Fruit fly (Drosophila melanogaster): Measurements from ENCODE around the gene ND-B16.6.

The ND-B16.6 gene

dm6 chrX:6352769-6353612 lies 2.8 kb upstream of the ND-B16.6 start:
- TF ChIP-seq CTCF (optimal IDR thresholded peaks at IDR 0.05) (no peak), CG8478 (optimal IDR thresholded peaks at IDR 0.05) (no peak)

dm6 chrX:6351917-6352768 lies 1.9 kb upstream of the ND-B16.6 start:
- TF ChIP-seq CTCF (optimal IDR thresholded peaks at IDR 0.05) (no peak), CG8478 (optimal IDR thresholded peaks at IDR 0.05) (no peak)

- TF ChIP-seq CTCF (optimal IDR thresholded peaks at IDR 0.05) (no peak), CG8478 (optimal IDR thresholded peaks at IDR 0.05) (no peak)
Measured at dm6 chrX:6349231-6349630, 970 bp downstream of the ND-B16.6 start.

DNA sequence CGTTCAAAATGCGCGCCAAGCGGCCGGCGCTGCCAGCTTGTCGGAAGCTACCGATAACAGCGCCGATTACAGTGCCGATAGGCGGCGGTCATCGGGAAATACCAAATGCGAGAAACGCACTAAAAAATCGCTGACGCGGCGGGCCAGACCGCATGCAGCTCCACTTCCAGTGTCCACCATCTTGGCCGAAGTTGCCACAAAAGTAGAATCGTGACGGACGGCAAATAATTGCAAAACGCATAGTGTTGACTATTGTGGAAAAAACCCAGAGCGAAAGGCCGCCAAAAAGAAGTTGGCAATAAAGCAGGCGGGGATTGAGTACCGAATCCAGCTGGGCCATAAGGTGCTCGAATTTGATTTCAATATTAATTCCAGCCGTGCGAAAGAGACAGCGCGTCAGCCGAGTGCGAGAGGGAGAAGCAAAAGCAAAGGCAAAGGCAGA lies 3.3 kb downstream of the ND-B16.6 start, which contains the start of gene CG3847:
TSS of gene CG3847 (plus strand) at position 178 of the 442 bp plus-strand sequence.
- TF ChIP-seq CG8478 (optimal IDR thresholded peaks at IDR 0.05) (no peak), CTCF (optimal IDR thresholded peaks at IDR 0.05) (peak in 1 of 2 experiments; percentile 56)

DNA sequence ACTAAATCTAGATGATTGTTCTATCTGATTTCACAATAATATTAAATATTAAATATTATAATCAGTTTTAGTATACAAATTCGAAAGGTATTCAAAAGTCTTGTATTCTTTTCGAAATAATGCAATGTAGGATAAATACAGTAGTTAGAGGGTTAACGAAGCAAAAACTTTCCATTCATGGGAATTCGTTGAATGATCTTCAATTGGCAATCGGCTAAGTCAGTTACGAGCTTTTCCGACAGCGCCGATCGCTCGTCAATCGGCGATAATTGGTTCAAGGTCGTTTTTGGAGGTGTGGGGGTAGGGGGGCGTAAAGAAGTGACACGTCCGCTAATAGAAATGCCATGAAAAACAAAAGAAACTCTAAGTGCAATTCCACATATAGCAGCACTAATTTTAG lies 4.0 kb downstream of the ND-B16.6 start:
- TF ChIP-seq CTCF (optimal IDR thresholded peaks at IDR 0.05) (no peak), CG8478 (optimal IDR thresholded peaks at IDR 0.05) (no peak)

DNA sequence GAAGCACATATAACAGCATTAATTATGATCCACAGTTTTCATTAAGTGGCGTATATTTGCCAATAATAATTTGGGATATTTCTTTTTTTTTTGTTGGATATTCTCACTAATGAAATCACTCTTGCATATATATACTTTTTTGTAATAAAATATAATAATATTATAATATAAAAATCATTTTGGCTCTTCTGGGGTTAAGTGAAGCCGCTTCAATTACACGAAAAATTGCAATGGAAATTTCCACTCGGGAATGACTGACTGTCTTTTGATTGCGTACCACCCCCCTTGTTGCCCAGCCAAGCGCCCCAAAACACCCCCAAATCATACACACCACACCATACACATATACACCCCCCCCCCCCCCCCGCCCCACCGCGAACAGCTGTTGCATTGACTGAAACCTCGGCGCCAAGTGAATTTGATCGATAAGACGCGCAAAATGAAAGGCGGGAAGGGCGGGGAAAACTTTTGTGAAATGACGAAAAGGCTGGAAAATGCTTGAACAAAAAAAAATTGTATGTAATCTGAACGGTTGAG lies 5.6 kb downstream of the ND-B16.6 start:
- no peak for TF ChIP-seq CTCF (optimal IDR thresholded peaks at IDR 0.05)
- TF ChIP-seq CG8478 (optimal IDR thresholded peaks at IDR 0.05), result no peak

dm6 chrX:6343786-6344537 lies 6.2 kb downstream of the ND-B16.6 start:
- TF ChIP-seq CG8478 (optimal IDR thresholded peaks at IDR 0.05) (no peak), CTCF (optimal IDR thresholded peaks at IDR 0.05) (no peak)

dm6 chrX:6343323-6343722 lies 6.9 kb downstream of the ND-B16.6 start:
- TF ChIP-seq CG8478 (optimal IDR thresholded peaks at IDR 0.05) (no peak), CTCF (optimal IDR thresholded peaks at IDR 0.05) (no peak)

DNA sequence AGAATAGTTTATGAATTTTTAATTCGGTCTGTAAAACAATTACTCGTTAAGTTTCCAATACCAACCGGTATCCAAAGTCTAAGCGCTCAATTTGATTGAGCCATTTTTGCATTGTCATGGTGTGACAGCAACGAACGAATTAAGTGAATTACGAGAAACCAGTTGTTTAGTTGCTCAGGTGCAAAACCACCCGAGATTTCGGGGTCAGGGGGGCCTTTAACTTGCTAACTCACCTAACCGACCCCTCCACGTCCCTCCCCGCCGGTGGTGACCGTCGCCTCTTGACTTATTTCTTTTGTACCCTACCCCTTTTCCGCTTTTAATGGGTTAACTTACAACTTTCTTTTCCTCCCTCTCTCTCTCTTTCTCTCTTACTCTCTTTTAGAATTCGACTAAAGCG lies 8.5 kb downstream of the ND-B16.6 start:
- TF ChIP-seq CTCF (optimal IDR thresholded peaks at IDR 0.05) (no peak), CG8478 (optimal IDR thresholded peaks at IDR 0.05) (no peak)

DNA sequence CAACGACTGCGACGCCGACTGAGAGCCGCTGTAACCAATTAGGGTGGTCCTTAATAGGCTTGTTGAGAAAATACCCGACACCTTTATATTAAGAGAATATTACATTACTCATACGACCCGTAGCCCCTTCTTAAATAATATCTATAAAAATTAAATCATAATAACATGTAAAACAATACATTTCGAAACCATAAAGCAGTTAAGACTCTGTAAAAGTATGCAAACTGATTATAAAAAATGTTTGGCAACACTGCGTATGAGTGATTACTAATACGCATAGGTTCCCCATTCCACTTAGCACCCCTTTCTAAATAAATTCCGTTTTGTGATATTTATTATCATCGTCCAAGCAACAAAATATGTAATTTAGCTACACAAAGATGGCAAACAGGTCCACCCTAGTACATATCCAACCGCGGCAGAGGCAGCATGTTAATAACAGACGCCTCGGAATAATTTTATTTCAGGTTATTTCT lies 9.6 kb downstream of the ND-B16.6 start:
- no peak for TF ChIP-seq CG8478 (optimal IDR thresholded peaks at IDR 0.05)
- no peak for TF ChIP-seq CTCF (optimal IDR thresholded peaks at IDR 0.05)

DNA sequence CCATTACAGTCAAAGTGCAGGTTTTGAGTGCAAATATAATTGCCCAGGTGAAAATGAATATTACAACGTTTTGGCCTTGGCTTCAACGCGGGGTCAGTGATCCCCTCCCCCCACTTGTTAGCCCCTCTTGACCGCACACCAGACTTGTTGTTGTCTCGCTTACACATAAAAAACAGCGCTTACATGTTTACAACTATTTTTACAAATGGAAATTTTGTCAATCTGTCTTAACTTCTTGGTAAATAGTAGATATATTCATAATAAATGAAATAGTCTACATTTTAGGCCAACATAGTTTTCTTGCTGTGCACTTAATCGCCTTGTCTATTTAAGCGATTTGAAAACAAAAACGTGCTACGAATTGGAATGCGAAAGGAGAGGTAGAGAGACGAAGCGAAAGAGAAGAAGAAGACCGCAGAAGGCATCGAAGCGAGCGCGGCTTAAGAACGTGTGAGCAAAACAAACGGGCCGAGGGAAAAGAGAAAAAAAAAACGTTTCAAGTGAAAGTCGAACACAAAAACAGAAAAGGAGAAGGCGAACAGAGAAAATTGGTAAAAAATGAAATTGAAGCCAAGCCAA lies 10.1 kb downstream of the ND-B16.6 start:
- no peak for TF ChIP-seq CTCF (optimal IDR thresholded peaks at IDR 0.05)
- no peak for TF ChIP-seq CG8478 (optimal IDR thresholded peaks at IDR 0.05)

DNA sequence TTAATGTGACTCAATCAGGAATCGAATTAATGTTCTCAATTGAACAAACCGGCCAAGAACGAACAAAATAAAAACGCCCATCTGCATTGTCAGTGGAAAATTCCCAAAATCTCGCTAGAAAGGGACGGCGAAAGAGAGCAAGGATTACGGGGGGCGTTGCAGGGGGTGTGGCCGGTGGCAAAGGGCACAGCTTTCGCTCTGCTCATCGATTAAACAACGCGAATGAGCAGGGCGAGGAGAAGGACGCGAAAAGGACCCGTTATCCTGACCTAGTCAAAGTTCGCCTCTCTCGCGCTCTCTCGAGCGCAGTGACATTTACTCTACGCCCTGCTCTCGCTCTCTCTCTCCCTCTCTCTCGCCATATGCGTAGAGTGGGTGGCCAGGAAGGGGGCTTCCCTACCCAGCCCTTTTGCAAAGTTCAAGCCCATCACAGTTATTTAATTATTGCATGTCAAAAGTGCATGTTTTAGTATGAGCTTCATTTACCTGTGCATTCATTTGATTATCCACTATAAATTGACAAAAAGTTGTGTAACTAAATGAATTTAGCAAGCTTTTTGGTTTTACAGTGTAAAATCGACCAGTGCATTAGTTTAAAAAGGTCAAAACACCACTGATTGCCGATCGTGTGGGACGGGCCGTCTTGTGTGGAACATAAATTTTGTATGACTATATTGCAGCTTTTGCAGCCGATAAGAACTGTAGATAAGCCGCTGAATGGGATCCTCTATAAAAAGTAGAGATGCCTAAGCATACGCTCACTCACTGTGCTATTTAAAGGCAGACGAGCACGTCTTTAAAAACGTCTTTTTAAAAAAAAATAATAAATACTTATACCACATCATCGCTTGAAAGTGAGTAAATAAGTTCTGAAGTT lies 11.2 kb downstream of the ND-B16.6 start:
- TF ChIP-seq CG8478 (optimal IDR thresholded peaks at IDR 0.05) (no peak), CTCF (optimal IDR thresholded peaks at IDR 0.05) (no peak)

DNA sequence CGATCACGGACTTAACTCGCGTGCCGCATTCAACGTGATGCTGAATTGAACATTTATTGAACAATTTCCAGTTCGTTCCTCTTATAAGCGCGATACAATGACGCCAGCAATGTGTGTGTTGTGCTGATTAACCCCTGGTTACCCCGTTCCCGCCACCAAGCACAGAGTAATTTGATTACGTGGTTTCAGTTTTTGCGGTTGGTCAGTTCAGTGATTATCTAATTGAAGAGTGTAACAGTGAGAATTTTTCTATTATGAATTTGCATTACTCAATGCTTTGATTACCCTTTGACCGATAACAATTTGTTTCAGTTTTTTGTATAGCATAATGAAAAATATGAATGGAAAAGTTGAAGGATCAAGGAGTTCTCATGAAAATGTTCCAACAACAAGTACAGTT lies 12.5 kb downstream of the ND-B16.6 start, which contains the start of gene CG3842:
TSS of gene CG3842 (plus strand) at position 61 of the 400 bp plus-strand sequence.
- TF ChIP-seq CG8478 (optimal IDR thresholded peaks at IDR 0.05) (no peak), CTCF (optimal IDR thresholded peaks at IDR 0.05) (no peak)

Data from S2 (cell line).